Worm (Caenorhabditis elegans) whole organism, mixed stage, embryonic: ENCODE results near the gene adah-1.

Experiments
- elt-3 ChIP-seq: fragments of 150-350 bp; optimal IDR thresholded peaks from 2 replicates; lab custom pipeline; 2014; ENCODE audit warnings: missing biosample characterization, missing genetic modification characterization
- mep-1 ChIP-seq: fragments of 150-350 bp; optimal IDR thresholded peaks from 2 replicates; lab custom pipeline; 2017; ENCODE audit warnings: missing biosample characterization, missing genetic modification reagents, missing genetic modification characterization, inconsistent platforms
- nhr-12 ChIP-seq: fragments of 150-350 bp; optimal IDR thresholded peaks from 2 replicates; lab custom pipeline; 2014; ENCODE audit warnings: missing biosample characterization, missing genetic modification characterization
- nhr-76 ChIP-seq: sonication (generic microtip); optimal IDR thresholded peaks from 2 replicates; lab custom pipeline; 2017; ENCODE audit warnings: missing biosample characterization, missing genetic modification characterization
- pha-4 ChIP-seq: fragments of 150-350 bp; optimal IDR thresholded peaks from 2 replicates; lab custom pipeline; 2018; ENCODE audit warnings: missing biosample characterization, missing genetic modification reagents, missing genetic modification characterization
- sptf-1 ChIP-seq: sonication (generic microtip); optimal IDR thresholded peaks from 2 replicates; lab custom pipeline; 2017; ENCODE audit warnings: mild to moderate bottlenecking, missing genetic modification characterization, moderate library complexity, missing compliant biosample characterization
- unc-62 ChIP-seq: fragments of 150-350 bp; optimal IDR thresholded peaks from 2 replicates; lab custom pipeline; 2014; ENCODE audit warnings: missing biosample characterization, missing genetic modification reagents, missing genetic modification characterization
- ztf-11 ChIP-seq: fragments of 150-350 bp; optimal IDR thresholded peaks from 2 replicates; lab custom pipeline; 2014; ENCODE audit warnings: missing biosample characterization, missing genetic modification characterization

DNA sequence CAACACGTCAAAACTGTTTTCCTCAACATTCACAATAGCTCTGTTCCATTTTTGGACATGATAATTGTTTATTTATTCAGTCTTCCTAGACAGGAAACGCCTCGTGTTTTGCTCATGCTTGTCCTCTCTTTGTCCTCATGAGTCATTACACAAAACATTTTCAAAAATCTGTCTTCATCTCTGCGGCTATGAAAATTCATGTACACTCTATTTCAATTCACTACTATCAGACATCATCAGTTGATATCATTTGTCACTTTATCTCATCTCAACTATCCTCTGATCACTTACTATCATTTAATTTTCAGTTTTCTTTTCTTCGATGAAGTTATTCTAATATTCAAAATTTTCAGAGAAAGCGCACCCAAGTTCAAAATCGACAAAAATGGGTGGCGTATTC, at the start of gene adah-1:
- no peak for TF ChIP-seq nhr-76
- no peak for TF ChIP-seq pha-4 (tag; lab: Kevin White, UChicago)
- TF ChIP-seq mep-1 (tag; lab: Kevin White, UChicago) = no peak
- peak; percentile 74 for TF ChIP-seq unc-62 (GFP tag; lab: Kevin White, UChicago)
- TF ChIP-seq elt-3 (tag; lab: Kevin White, UChicago) = no peak
- no peak for TF ChIP-seq sptf-1 (tag; lab: Kevin White, UChicago)
- TF ChIP-seq ztf-11 (tag; lab: Kevin White, UChicago) = no peak
- TF ChIP-seq nhr-12 = no peak
